Worm (Caenorhabditis elegans) whole organism, young adult: ENCODE measurements around the gene srsx-28.

Experiments
- F49E8.2 ChIP-seq: sonication (generic microtip); optimal IDR thresholded peaks from 3 replicates; lab custom pipeline; 2017; ENCODE audit warnings: missing genetic modification characterization, mild to moderate bottlenecking, missing compliant biosample characterization, antibody characterized with exemption, moderate library complexity; ENCODE audit not compliant: insufficient read depth
- Y56A3A.18 ChIP-seq: fragments of 200-800 bp; sonication (Bioruptor generic); IDR thresholded peaks from 2 replicates; pipeline ENCODE4 v1.3.6; 2022; ENCODE audit warnings: missing genetic modification reagents, missing genetic modification characterization, missing compliant biosample characterization
- akir-1 ChIP-seq: fragments of 200-800 bp; sonication (Bioruptor generic); optimal IDR thresholded peaks from 2 replicates; lab custom pipeline; 2018; ENCODE audit warnings: mild to moderate bottlenecking, missing genetic modification characterization, moderate library complexity, missing compliant biosample characterization
- aptf-2 ChIP-seq: fragments of 200-800 bp; sonication (Bioruptor generic); conservative IDR thresholded peaks from 2 replicates; pipeline ENCODE4 v1.3.6; 2022; ENCODE audit warnings: missing genetic modification reagents, missing genetic modification characterization, missing compliant biosample characterization
- cebp-1 ChIP-seq, 2 experiments: fragments of 200-800 bp in 1 of 2; sonication (Bioruptor generic) in 1 of 2; sonication (generic microtip) in 1 of 2; IDR thresholded peaks in 1 of 2; optimal IDR thresholded peaks in 1 of 2; 2 replicates each; pipeline versions ENCODE4 v1.3.6 to Lab custom; 2017 to 2022; ENCODE audit warnings: missing compliant biosample characterization in 2 of 2, missing genetic modification characterization in 2 of 2, mild to moderate bottlenecking in 1 of 2, missing genetic modification reagents in 1 of 2, moderate library complexity in 1 of 2
- ceh-91 ChIP-seq: fragments of 200-800 bp; sonication (Bioruptor generic); IDR thresholded peaks from 2 replicates; pipeline ENCODE4 v1.3.6; 2022; ENCODE audit warnings: missing genetic modification reagents, missing genetic modification characterization, missing compliant biosample characterization
- madf-6 ChIP-seq: fragments of 200-800 bp; sonication (Bioruptor generic); IDR thresholded peaks from 2 replicates; pipeline ENCODE4 v1.3.6; 2022; ENCODE audit warnings: missing genetic modification reagents, missing genetic modification characterization, missing compliant biosample characterization
- nhr-80 ChIP-seq: sonication (generic microtip); optimal IDR thresholded peaks from 2 replicates; lab custom pipeline; 2016; ENCODE audit warnings: missing genetic modification characterization, missing compliant biosample characterization
- nhr-90 ChIP-seq: sonication (generic microtip); optimal IDR thresholded peaks from 2 replicates; lab custom pipeline; 2016; ENCODE audit warnings: missing genotype, mild to moderate bottlenecking, missing genetic modification characterization, missing compliant biosample characterization
- snpc-4 ChIP-seq, 5 experiments: fragments of 150-350 bp in 1 of 5; sonication (generic microtip) in 4 of 5; optimal IDR thresholded peaks; 2 replicates each; lab custom pipeline; 2014 to 2018; ENCODE audit warnings: missing genetic modification characterization in 5 of 5, missing biosample characterization in 3 of 5, antibody characterized with exemption in 2 of 5, mild to moderate bottlenecking in 2 of 5, missing compliant biosample characterization in 2 of 5, missing genotype in 2 of 5, moderate library complexity in 2 of 5, missing genetic modification reagents in 1 of 5
- ztf-18 ChIP-seq: sonication (generic microtip); optimal IDR thresholded peaks from 2 replicates; lab custom pipeline; 2016; ENCODE audit warnings: missing genotype, mild to moderate bottlenecking, missing genetic modification characterization, missing compliant biosample characterization
- ztf-26 ChIP-seq: sonication (generic microtip); optimal IDR thresholded peaks from 2 replicates; lab custom pipeline; 2017; ENCODE audit warnings: missing genetic modification characterization, missing compliant biosample characterization

Gene srsx-28

DNA sequence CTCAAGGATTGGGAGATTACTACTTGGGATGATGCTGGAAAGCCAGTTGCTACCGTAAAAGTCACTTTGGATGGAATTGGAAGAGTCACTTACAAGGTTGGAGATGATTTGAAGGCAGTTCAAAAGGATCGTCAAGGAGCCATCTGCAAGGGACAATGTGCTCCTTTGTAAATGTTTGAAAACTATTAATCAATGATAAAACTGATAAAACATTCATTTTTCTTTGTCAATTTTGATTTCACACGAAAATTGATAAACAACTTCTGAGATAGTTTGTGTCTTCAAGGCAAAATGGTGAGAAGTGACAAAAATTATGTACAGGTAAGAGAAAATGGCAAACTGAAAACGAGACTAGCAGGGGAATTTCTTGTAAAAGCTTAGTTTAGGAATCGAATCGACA, 50.0 kb downstream of the srsx-28 start:
- TF ChIP-seq ztf-26 (tag; lab: Kevin White, UChicago): no peak

DNA sequence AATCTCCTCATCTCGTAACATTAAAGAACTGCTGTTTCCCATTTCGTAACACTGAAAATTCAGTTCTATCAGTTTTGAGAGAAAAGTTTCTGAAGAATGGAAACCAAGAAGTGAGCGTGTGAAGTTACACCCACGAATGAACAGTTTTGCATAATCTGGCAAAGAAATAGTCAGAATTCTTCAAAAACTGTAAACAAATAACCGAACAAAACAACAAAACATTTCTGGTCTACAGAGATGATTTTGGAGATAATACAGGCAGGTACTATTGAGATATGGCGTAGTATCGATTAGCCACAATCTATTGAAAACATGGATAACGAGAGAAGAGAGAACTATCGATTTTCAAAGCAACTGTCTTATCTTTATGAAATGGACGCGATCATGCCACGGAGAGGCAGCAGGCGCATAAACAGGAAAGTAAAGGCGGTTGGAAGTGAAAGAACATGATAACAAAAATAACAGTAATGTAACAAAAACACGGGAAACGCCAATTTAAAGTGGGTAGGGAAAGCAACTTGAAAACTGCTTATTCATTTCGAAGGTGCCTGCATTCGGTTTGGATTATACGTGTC, 51.1 kb downstream of the srsx-28 start, which contains the start of gene chpf-1:
Gene chpf-1 (minus strand): TSS at position 51 of the 575 bp plus-strand sequence.
- TF ChIP-seq aptf-2 (GFP tag; lab: Robert Waterston, UW) (no peak), madf-6 (GFP tag; lab: Robert Waterston, UW) (0 out of 2 replicates have a peak, but pooled peaks have one; percentile 17), ztf-18 (tag; lab: Kevin White, UChicago) (peak; percentile 56), nhr-80 (tag; lab: Kevin White, UChicago) (peak; percentile 65), F49E8.2 (tag; lab: Kevin White, UChicago) (no peak), cebp-1 (GFP tag; IDR thresholded peaks at IDR 0.05; lab: Robert Waterston, UW) (no peak), cebp-1 (tag; optimal IDR thresholded peaks at IDR 0.05; lab: Kevin White, UChicago) (peak; percentile 2), Y56A3A.18 (GFP tag; lab: Robert Waterston, UW) (no peak), nhr-90 (tag; lab: Kevin White, UChicago) (no peak), snpc-4 (GFP tag; optimal IDR thresholded peaks at IDR 0.05; lab: Kevin White, UChicago) (no peak), snpc-4 (tag; optimal IDR thresholded peaks at IDR 0.05; lab: Kevin White, UChicago) (peak in 2 of 4 experiments; percentile 33 to 36), akir-1 (no peak), ceh-91 (GFP tag; lab: Robert Waterston, UW) (no peak)
